Worm (Caenorhabditis elegans) whole organism, midembryonic: ENCODE measurements around the gene K02D10.8.

Source experiments
- flt-1 ChIP-seq: fragments of 200-800 bp; sonication (Bioruptor generic); IDR thresholded peaks from 2 replicates; pipeline ENCODE4 v1.3.6; 2022; ENCODE audit warnings: missing genetic modification characterization, missing compliant biosample characterization
- klf-2 ChIP-seq: fragments of 200-800 bp; sonication (Bioruptor generic); conservative IDR thresholded peaks from 2 replicates; pipeline ENCODE4 v1.3.6; 2022; ENCODE audit warnings: missing genetic modification reagents, missing genetic modification characterization, missing compliant biosample characterization
- tab-1 ChIP-seq: fragments of 200-800 bp; sonication (Bioruptor generic); IDR thresholded peaks from 2 replicates; pipeline ENCODE4 v1.3.6; 2022; ENCODE audit warnings: missing genetic modification characterization, missing compliant biosample characterization
- ztf-29 ChIP-seq: fragments of 200-800 bp; sonication (Bioruptor generic); IDR thresholded peaks from 2 replicates; pipeline ENCODE4 v1.3.6; 2022; ENCODE audit warnings: missing genetic modification reagents, missing genetic modification characterization, missing compliant biosample characterization

- no peak for TF ChIP-seq ztf-29
- TF ChIP-seq flt-1 (GFP tag; lab: Robert Waterston, UW): 0 out of 2 replicates have a peak, but pooled peaks have one; percentile 16
- no peak for TF ChIP-seq tab-1 (GFP tag; lab: Robert Waterston, UW)
- no peak for TF ChIP-seq klf-2 (GFP tag; lab: Robert Waterston, UW)
Observed at ce11 chrIII:8797211-8797733, 11.1 kb downstream of the K02D10.8 start.
